Worm (Caenorhabditis elegans) whole organism, early embryonic: ENCODE results near the gene F55G1.7.

Experiments
- aly-1 ChIP-seq: sonication (generic microtip); optimal IDR thresholded peaks from 2 replicates; lab custom pipeline; 2016; ENCODE audit warnings: missing genetic modification characterization, missing compliant biosample characterization
- ama-1 ChIP-seq: fragments of 150-350 bp; optimal IDR thresholded peaks from 2 replicates; lab custom pipeline; 2014
- ceh-13 ChIP-seq: fragments of 200-800 bp; sonication (Bioruptor generic); optimal IDR thresholded peaks from 2 replicates; lab custom pipeline; 2018; ENCODE audit warnings: mild to moderate bottlenecking, missing genetic modification characterization, missing compliant biosample characterization
- hmbx-1 ChIP-seq: sonication (generic microtip); optimal IDR thresholded peaks from 2 replicates; lab custom pipeline; 2016; ENCODE audit warnings: mild to moderate bottlenecking, missing genetic modification characterization, missing compliant biosample characterization
- hmg-4 ChIP-seq: fragments of 200-800 bp; sonication (Bioruptor generic); optimal IDR thresholded peaks from 2 replicates; lab custom pipeline; 2018; ENCODE audit warnings: mild to moderate bottlenecking, missing genetic modification characterization, missing compliant biosample characterization
- hnd-1 ChIP-seq: sonication (generic microtip); optimal IDR thresholded peaks from 2 replicates; lab custom pipeline; 2016; ENCODE audit warnings: missing genetic modification characterization, missing compliant biosample characterization
- pes-1 ChIP-seq: fragments of 200-800 bp; sonication (Bioruptor generic); IDR thresholded peaks from 2 replicates; pipeline ENCODE4 v1.3.6; 2022; ENCODE audit warnings: missing genetic modification reagents, missing genetic modification characterization, missing compliant biosample characterization
- scrt-1 ChIP-seq: fragments of 200-800 bp; sonication (Bioruptor generic); IDR thresholded peaks from 2 replicates; pipeline ENCODE4 v1.3.6; 2022; ENCODE audit warnings: missing genetic modification characterization, missing compliant biosample characterization
- tbx-37 ChIP-seq: fragments of 200-800 bp; sonication (Bioruptor generic); conservative IDR thresholded peaks from 2 replicates; pipeline ENCODE4 v1.3.6; 2022; ENCODE audit warnings: missing genetic modification reagents, missing genetic modification characterization, missing compliant biosample characterization
- tra-4 ChIP-seq: sonication (generic microtip); optimal IDR thresholded peaks from 2 replicates; lab custom pipeline; 2017; ENCODE audit warnings: missing genetic modification characterization, missing compliant biosample characterization

DNA sequence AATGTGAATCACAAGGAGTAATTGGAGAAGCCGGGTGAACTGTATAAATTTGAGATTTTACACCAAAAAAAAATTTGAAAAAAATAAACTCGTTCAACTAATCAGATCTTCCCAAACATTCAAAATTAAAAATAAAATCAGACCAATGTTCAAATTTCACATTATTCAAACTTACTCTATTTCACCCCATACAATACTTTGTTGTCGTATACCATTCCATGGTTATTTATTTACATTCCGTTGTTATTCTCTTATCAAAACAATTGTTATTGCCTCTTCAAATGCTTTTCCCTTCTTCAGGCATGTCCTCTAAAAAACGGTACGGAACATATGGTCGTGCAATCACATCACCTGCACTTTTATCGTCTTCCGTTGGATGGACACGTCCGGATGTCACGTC lies 45.4 kb downstream of the F55G1.7 start, which contains the start of gene unc-82:
- no peak for TF ChIP-seq hmbx-1 (tag; lab: Kevin White, UChicago)
- no peak for TF ChIP-seq tra-4 (tag; lab: Kevin White, UChicago)
- no peak for TF ChIP-seq hmg-4 (GFP tag; lab: Kevin White, UChicago)
- no peak for TF ChIP-seq ceh-13 (GFP tag; lab: Kevin White, UChicago)
- no peak for TF ChIP-seq ama-1 (lab: Kevin White, UChicago)
- no peak for TF ChIP-seq tbx-37 (GFP tag; lab: Robert Waterston, UW)
- TF ChIP-seq hnd-1, result no peak
- no peak for TF ChIP-seq aly-1 (tag; lab: Kevin White, UChicago)
- TF ChIP-seq scrt-1 (GFP tag; lab: Robert Waterston, UW), result no peak
- TF ChIP-seq pes-1 (GFP tag; lab: Robert Waterston, UW), result no peak
